Worm (Caenorhabditis elegans) whole organism, young adult: Measurements from ENCODE around the gene ZK328.6.

Source experiments
- akir-1 ChIP-seq: fragments of 200-800 bp; sonication (Bioruptor generic); optimal IDR thresholded peaks from 2 replicates; lab custom pipeline; 2018; ENCODE audit warnings: mild to moderate bottlenecking, missing genetic modification characterization, moderate library complexity, missing compliant biosample characterization
- ama-1 ChIP-seq, 3 experiments: fragments of 150-350 bp in 1 of 3; sonication (generic microtip) in 2 of 3; optimal IDR thresholded peaks; 2 replicates each; lab custom pipeline; 2014 to 2018; ENCODE audit warnings: missing biosample characterization in 2 of 3, missing genetic modification characterization in 2 of 3, missing genetic modification reagents in 2 of 3
- egl-18 ChIP-seq: fragments of 200-800 bp; sonication (Bioruptor generic); IDR thresholded peaks from 2 replicates; pipeline ENCODE4 v1.3.6; 2022; ENCODE audit warnings: missing genetic modification reagents, missing genetic modification characterization, missing compliant biosample characterization
- pha-4 ChIP-seq: fragments of 150-350 bp; sonication (generic microtip); optimal IDR thresholded peaks from 2 replicates; lab custom pipeline; 2014; ENCODE audit warnings: missing biosample characterization, missing genetic modification reagents, missing genetic modification characterization
- zfh-2 ChIP-seq: fragments of 200-800 bp; sonication (Bioruptor generic); conservative IDR thresholded peaks from 2 replicates; pipeline ENCODE4 v1.3.6; 2022; ENCODE audit warnings: missing genetic modification reagents, missing genetic modification characterization, missing compliant biosample characterization

DNA sequence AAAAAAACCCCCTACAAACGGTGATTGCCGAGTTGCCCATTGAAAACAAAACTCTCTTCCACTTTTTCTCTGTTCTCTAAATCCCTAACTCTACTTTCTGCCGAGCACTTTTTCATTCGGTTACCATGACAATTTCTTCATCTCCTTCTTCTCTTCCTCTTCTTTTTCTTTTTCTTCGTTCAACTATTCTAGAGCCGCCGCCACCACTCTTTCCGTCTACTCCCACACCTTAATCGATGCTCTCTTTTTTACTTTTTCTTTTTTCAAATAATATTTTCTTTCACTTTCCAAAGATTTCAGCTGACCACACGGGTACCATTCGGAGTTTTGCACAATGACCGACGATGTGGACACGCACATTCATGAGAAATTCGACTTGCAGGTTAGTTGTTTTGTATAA, 37.2 kb upstream of the ZK328.6 start, which contains the start of gene mapk-15:
- TF ChIP-seq ama-1 (optimal IDR thresholded peaks at IDR 0.05; lab: Kevin White, UChicago) = no peak
- no peak for TF ChIP-seq ama-1 (GFP tag; optimal IDR thresholded peaks at IDR 0.05; lab: Kevin White, UChicago)
- TF ChIP-seq akir-1 = no peak
- no peak for TF ChIP-seq pha-4 (tag; lab: Kevin White, UChicago)
- TF ChIP-seq egl-18 = no peak
- TF ChIP-seq zfh-2 (GFP tag; lab: Robert Waterston, UW) = no peak
